Fruit fly (Drosophila melanogaster): Measurements from ENCODE around the gene Adgf-C.

The Adgf-C gene

DNA sequence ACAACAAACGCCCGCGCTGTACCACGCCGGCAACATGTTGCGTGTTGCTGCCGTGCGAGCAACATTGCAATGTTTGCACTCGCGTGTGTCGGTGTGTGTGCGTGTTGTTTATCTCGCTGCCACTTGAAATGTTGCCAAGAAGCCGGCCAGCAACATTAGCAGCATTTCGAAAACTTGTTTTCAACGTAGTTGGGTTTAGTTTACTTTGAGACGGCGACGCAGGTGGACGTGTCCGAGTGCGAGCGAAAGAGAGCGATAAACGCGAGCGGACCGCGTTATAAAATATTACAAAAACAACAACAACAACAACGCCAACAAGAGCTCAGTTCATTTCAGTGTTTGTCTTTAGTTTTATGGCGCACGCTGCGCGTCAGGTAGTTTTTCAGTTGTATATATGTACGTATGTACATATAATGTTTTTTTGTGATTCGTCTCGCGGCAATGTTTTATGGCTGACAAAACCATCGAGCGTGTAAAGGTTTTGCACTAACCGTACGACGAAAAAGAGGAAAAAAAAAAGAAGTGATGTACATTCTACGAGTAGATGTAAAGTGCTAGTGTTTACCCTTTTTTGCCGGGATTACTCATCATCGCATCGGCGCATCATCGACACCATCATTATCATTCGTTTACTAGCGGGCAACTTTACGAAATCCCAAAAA is 8.6 kb downstream of the Adgf-C start, which contains the start of gene kmr (continued):
- no peak for TF ChIP-seq CG10631 (GFP tag; optimal IDR thresholded peaks at IDR 0.05)
- peak; percentile 46 for TF ChIP-seq Eip75B (GFP tag; optimal IDR thresholded peaks at IDR 0.05)
- TF ChIP-seq net (GFP tag; optimal IDR thresholded peaks at IDR 0.05) = peak; percentile 48
- no peak for TF ChIP-seq OdsH (GFP tag; optimal IDR thresholded peaks at IDR 0.05)
- TF ChIP-seq Sox14 (GFP tag; optimal IDR thresholded peaks at IDR 0.05) = no peak
- TF ChIP-seq CG3919 (GFP tag; optimal IDR thresholded peaks at IDR 0.05) = peak; percentile 32
- TF ChIP-seq CG34406 (GFP tag; optimal IDR thresholded peaks at IDR 0.05) = no peak
- TF ChIP-seq CG1621 (tag; optimal IDR thresholded peaks at IDR 0.05) = peak; percentile 49
- no peak for TF ChIP-seq Hr38 (GFP tag; optimal IDR thresholded peaks at IDR 0.05)
- TF ChIP-seq fkh (GFP tag; optimal IDR thresholded peaks at IDR 0.05) = peak; percentile 96
- peak; percentile 1 for TF ChIP-seq topi (GFP tag; optimal IDR thresholded peaks at IDR 0.05)
- TF ChIP-seq CG9139 (GFP tag; optimal IDR thresholded peaks at IDR 0.05) = no peak
- peak; percentile 13 for TF ChIP-seq CG3032 (tag; optimal IDR thresholded peaks at IDR 0.05)
- TF ChIP-seq ss (GFP tag; optimal IDR thresholded peaks at IDR 0.05) = peak; percentile 33 to 47
- TF ChIP-seq Sox102F (GFP tag; optimal IDR thresholded peaks at IDR 0.05) = peak; percentile 55
- no peak for TF ChIP-seq Hr39 (GFP tag; optimal IDR thresholded peaks at IDR 0.05)
- no peak for TF ChIP-seq CG6792 (GFP tag; optimal IDR thresholded peaks at IDR 0.05)
- TF ChIP-seq CG8319 (GFP tag; optimal IDR thresholded peaks at IDR 0.05) = no peak
- no peak for TF ChIP-seq cyc (GFP tag; optimal IDR thresholded peaks at IDR 0.05)
- TF ChIP-seq Smox (GFP tag; optimal IDR thresholded peaks at IDR 0.05) = no peak
- TF ChIP-seq CG6276 (GFP tag; optimal IDR thresholded peaks at IDR 0.05) = peak; percentile 23

DNA sequence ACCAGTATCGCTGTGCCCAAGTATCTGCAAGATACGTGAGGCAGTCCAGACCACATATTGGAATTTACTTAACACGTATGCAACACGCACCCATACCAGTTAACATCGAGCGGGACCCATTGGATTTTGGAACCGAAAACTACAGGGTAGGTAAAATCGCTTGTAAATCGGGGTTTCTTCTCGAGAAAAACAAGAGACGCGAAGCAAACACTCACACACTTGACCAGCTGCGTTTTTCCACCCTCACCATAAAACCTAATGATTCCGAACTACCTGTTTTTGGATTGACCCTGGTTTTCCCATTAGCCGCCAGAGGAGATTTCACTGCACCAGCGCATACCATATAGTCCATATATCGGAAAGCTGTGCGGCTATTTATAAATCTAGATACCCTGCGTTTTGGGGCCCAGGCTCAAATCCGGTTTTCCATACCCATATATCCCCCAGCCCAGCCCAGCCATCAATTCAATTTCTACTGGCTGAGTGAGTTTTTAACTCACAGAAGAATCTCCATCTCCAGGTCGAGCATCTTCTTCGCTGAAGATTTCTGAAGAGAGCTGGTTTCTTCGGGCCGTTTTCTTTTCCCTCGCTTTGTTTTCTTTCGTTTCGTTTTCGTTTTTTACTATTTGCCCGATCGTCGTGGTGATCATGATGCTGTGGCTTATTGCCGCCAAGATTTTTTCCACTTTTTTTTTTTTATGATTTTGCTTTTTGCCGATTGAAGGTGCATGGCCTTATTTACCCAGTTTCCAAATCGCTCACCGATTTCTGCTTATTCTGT is 9.3 kb downstream of the Adgf-C start:
- TF ChIP-seq CG8119 (GFP tag; IDR thresholded peaks at IDR 0.05) = peak; percentile 21; the same call in 1 of the 3 replicates
- TF ChIP-seq Eip75B (GFP tag; optimal IDR thresholded peaks at IDR 0.05) = peak; percentile 21
- TF ChIP-seq fkh (GFP tag; optimal IDR thresholded peaks at IDR 0.05) = no peak
- TF ChIP-seq topi (GFP tag; optimal IDR thresholded peaks at IDR 0.05) = no peak
- TF ChIP-seq achi (GFP tag; optimal IDR thresholded peaks at IDR 0.05) = no peak
- no peak for TF ChIP-seq fd59A (GFP tag; optimal IDR thresholded peaks at IDR 0.05)
- no peak for TF ChIP-seq net (GFP tag; optimal IDR thresholded peaks at IDR 0.05)
- TF ChIP-seq Ets96B (tag; optimal IDR thresholded peaks at IDR 0.05) = peak; percentile 38
- no peak for TF ChIP-seq CG31627 (GFP tag; optimal IDR thresholded peaks at IDR 0.05)
- no peak for TF ChIP-seq CG11762 (GFP tag; optimal IDR thresholded peaks at IDR 0.05; ENCODE audit: insufficient read depth)
- TF ChIP-seq CG11902 (GFP tag; optimal IDR thresholded peaks at IDR 0.05) = no peak
- peak; percentile 26 for TF ChIP-seq CG16779 (tag; optimal IDR thresholded peaks at IDR 0.05)
- TF ChIP-seq Smox (GFP tag; optimal IDR thresholded peaks at IDR 0.05) = no peak
- TF ChIP-seq CG3032 (tag; optimal IDR thresholded peaks at IDR 0.05) = peak; percentile 29
- no peak for TF ChIP-seq Hr4 (GFP tag; optimal IDR thresholded peaks at IDR 0.05)
- TF ChIP-seq Eip93F (GFP tag; optimal IDR thresholded peaks at IDR 0.05) = no peak
- peak; percentile 19 for TF ChIP-seq Eip78C (GFP tag)
- peak in 1 of 2 experiments; percentile 1 for TF ChIP-seq salr (GFP tag; optimal IDR thresholded peaks at IDR 0.05)
- no peak for TF ChIP-seq CG34406 (GFP tag; optimal IDR thresholded peaks at IDR 0.05)
- peak; percentile 45; the same call in 1 of the 3 replicates for TF ChIP-seq eg (GFP tag; IDR thresholded peaks at IDR 0.05)
- no peak for TF ChIP-seq lz (GFP tag; optimal IDR thresholded peaks at IDR 0.05)
- peak; percentile 67 to 77 for TF ChIP-seq ss (GFP tag; optimal IDR thresholded peaks at IDR 0.05)
- TF ChIP-seq cyc (GFP tag; optimal IDR thresholded peaks at IDR 0.05) = no peak
- no peak for TF ChIP-seq Ets21C (GFP tag; optimal IDR thresholded peaks at IDR 0.05)
- no peak for TF ChIP-seq Sox15 (GFP tag; optimal IDR thresholded peaks at IDR 0.05)
- peak; percentile 54 for TF ChIP-seq spab (GFP tag; optimal IDR thresholded peaks at IDR 0.05)
- TF ChIP-seq CG8319 (GFP tag; optimal IDR thresholded peaks at IDR 0.05) = no peak
- no peak for TF ChIP-seq CG10631 (GFP tag; optimal IDR thresholded peaks at IDR 0.05)
- peak; percentile 55 for TF ChIP-seq dsx (GFP tag; optimal IDR thresholded peaks at IDR 0.05; ENCODE audit: poor library complexity, severe bottlenecking)
- peak; percentile 6 for TF ChIP-seq Lpt (GFP tag; optimal IDR thresholded peaks at IDR 0.05)
- no peak for TF ChIP-seq svp (GFP tag)
- no peak for TF ChIP-seq CG1621 (tag; optimal IDR thresholded peaks at IDR 0.05)
- peak; percentile 5 for TF ChIP-seq Met (GFP tag; optimal IDR thresholded peaks at IDR 0.05)
- TF ChIP-seq Sox102F (GFP tag; optimal IDR thresholded peaks at IDR 0.05) = no peak
- TF ChIP-seq CG6163 (GFP tag; IDR thresholded peaks at IDR 0.05) = peak; percentile 63; the same call in 1 of the 3 replicates
- TF ChIP-seq CG7368 (GFP tag; optimal IDR thresholded peaks at IDR 0.05) = no peak
- no peak for TF ChIP-seq esn (GFP tag; optimal IDR thresholded peaks at IDR 0.05)
- TF ChIP-seq CG9139 (GFP tag; optimal IDR thresholded peaks at IDR 0.05) = peak; percentile 66
- TF ChIP-seq Hr39 (GFP tag; optimal IDR thresholded peaks at IDR 0.05) = no peak
